Worm (Caenorhabditis elegans) whole organism, L4 larva: ENCODE results near the gene lelo-1.

Experiments used
- F10B5.3 ChIP-seq: sonication (generic microtip); optimal IDR thresholded peaks from 2 replicates; lab custom pipeline; 2016; ENCODE audit warnings: mild to moderate bottlenecking, missing genetic modification characterization, missing compliant biosample characterization
- F26F4.8 ChIP-seq: fragments of 200-800 bp; sonication (Bioruptor generic); conservative IDR thresholded peaks from 2 replicates; pipeline ENCODE4 v1.3.6; 2022; ENCODE audit warnings: missing genetic modification characterization, missing compliant biosample characterization
- F37D6.2 ChIP-seq: sonication (generic microtip); optimal IDR thresholded peaks from 2 replicates; lab custom pipeline; 2016; ENCODE audit warnings: mild to moderate bottlenecking, missing genetic modification characterization, missing compliant biosample characterization
- F44E2.7 ChIP-seq: fragments of 200-800 bp; sonication (Bioruptor generic); IDR thresholded peaks from 2 replicates; pipeline ENCODE4 v2.1.2; 2022; ENCODE audit warnings: missing genetic modification characterization, missing compliant biosample characterization
- R02D3.7 ChIP-seq: fragments of 150-350 bp; sonication (generic microtip); optimal IDR thresholded peaks from 3 replicates; lab custom pipeline; 2014; ENCODE audit warnings: missing biosample characterization, missing genetic modification characterization
- aha-1 ChIP-seq: fragments of 150-350 bp; peaks from one replicate; lab custom pipeline; 2014; ENCODE audit warnings: missing biosample characterization, missing genetic modification characterization
- aly-2 ChIP-seq: sonication (generic microtip); optimal IDR thresholded peaks from 2 replicates; lab custom pipeline; 2018; ENCODE audit warnings: missing biosample characterization, missing genetic modification characterization
- ama-1 ChIP-seq: fragments of 150-350 bp; optimal IDR thresholded peaks from 2 replicates; lab custom pipeline; 2014; ENCODE audit warnings: inconsistent platforms, mixed read lengths
- attf-4 ChIP-seq: sonication (generic microtip); optimal IDR thresholded peaks from 3 replicates; lab custom pipeline; 2017; ENCODE audit warnings: missing biosample characterization, missing genetic modification characterization
- ceh-44 ChIP-seq: fragments of 200-800 bp; sonication (Bioruptor generic); IDR thresholded peaks from 2 replicates; pipeline ENCODE4 v1.3.6; 2022; ENCODE audit warnings: missing genetic modification reagents, missing genetic modification characterization, missing compliant biosample characterization
- ceh-62 ChIP-seq: sonication (generic microtip); optimal IDR thresholded peaks from 2 replicates; lab custom pipeline; 2017; ENCODE audit warnings: missing biosample characterization, missing genetic modification characterization
- cey-2 ChIP-seq: sonication (generic microtip); optimal IDR thresholded peaks from 3 replicates; lab custom pipeline; 2017; ENCODE audit warnings: missing genetic modification characterization, mild to moderate bottlenecking, missing compliant biosample characterization, antibody characterized with exemption, borderline replicate concordance; ENCODE audit not compliant: insufficient read depth
- daf-19 ChIP-seq: fragments of 200-800 bp; sonication (Bioruptor generic); conservative IDR thresholded peaks from 2 replicates; pipeline ENCODE4 v1.3.6; 2022; ENCODE audit warnings: missing genetic modification characterization, missing compliant biosample characterization
- egl-43 ChIP-seq: fragments of 200-800 bp; sonication (Bioruptor generic); IDR thresholded peaks from 2 replicates; pipeline ENCODE4 v1.3.6; 2022; ENCODE audit warnings: missing genetic modification reagents, missing genetic modification characterization, missing compliant biosample characterization
- fkh-10 ChIP-seq: fragments of 150-350 bp; optimal IDR thresholded peaks from 2 replicates; lab custom pipeline; 2014; ENCODE audit warnings: missing biosample characterization, missing genetic modification reagents, missing genetic modification characterization
- hif-1 ChIP-seq, 2 experiments: sonication (generic microtip); optimal IDR thresholded peaks; 2 replicates each; lab custom pipeline; 2016 to 2017; ENCODE audit warnings: missing compliant biosample characterization in 2 of 2, missing genetic modification characterization in 2 of 2, missing genetic modification reagents in 2 of 2, missing genotype in 2 of 2, mild to moderate bottlenecking in 1 of 2
- hlh-11 ChIP-seq: fragments of 200-800 bp; sonication (Bioruptor generic); optimal IDR thresholded peaks from 2 replicates; lab custom pipeline; 2018; ENCODE audit warnings: mild to moderate bottlenecking, missing genetic modification characterization, missing compliant biosample characterization
- hlh-30 ChIP-seq: sonication (generic microtip); optimal IDR thresholded peaks from 2 replicates; lab custom pipeline; 2017; ENCODE audit warnings: antibody characterized with exemption, mild to moderate bottlenecking, missing genetic modification characterization, missing compliant biosample characterization; ENCODE audit not compliant: insufficient read depth
- hmg-1.1 ChIP-seq: fragments of 200-800 bp; sonication (Bioruptor generic); IDR thresholded peaks from 2 replicates; pipeline ENCODE4 v1.3.6; 2022; ENCODE audit warnings: missing genetic modification reagents, missing genetic modification characterization, missing compliant biosample characterization
- lin-15B ChIP-seq: fragments of 150-350 bp; sonication (generic microtip); optimal IDR thresholded peaks from 3 replicates; lab custom pipeline; 2014; ENCODE audit warnings: missing biosample characterization, missing genetic modification characterization
- lin-29 ChIP-seq: fragments of 200-800 bp; sonication (Bioruptor generic); IDR thresholded peaks from 2 replicates; pipeline ENCODE4 v1.3.6; 2022; ENCODE audit warnings: missing genetic modification reagents, missing genetic modification characterization, missing compliant biosample characterization
- madf-5 ChIP-seq, 2 experiments: fragments of 200-800 bp; sonication (Bioruptor generic); IDR thresholded peaks; 2 replicates each; pipeline ENCODE4 v1.3.6; 2022; ENCODE audit warnings: missing compliant biosample characterization in 2 of 2, missing genetic modification characterization in 2 of 2
- mep-1 ChIP-seq: fragments of 150-350 bp; sonication (generic microtip); optimal IDR thresholded peaks from 3 replicates; lab custom pipeline; 2014; ENCODE audit warnings: missing biosample characterization, missing genetic modification characterization
- nhr-111 ChIP-seq: fragments of 200-800 bp; sonication (Bioruptor generic); optimal IDR thresholded peaks from 2 replicates; lab custom pipeline; 2018; ENCODE audit warnings: mild to moderate bottlenecking, missing genetic modification characterization, missing compliant biosample characterization
- nhr-42 ChIP-seq: fragments of 200-800 bp; sonication (Bioruptor generic); IDR thresholded peaks from 2 replicates; pipeline ENCODE4 v1.3.6; 2022; ENCODE audit warnings: missing genetic modification characterization, missing compliant biosample characterization
- nhr-48 ChIP-seq: sonication (generic microtip); optimal IDR thresholded peaks from 2 replicates; lab custom pipeline; 2016; ENCODE audit warnings: mild to moderate bottlenecking, missing genetic modification characterization, missing compliant biosample characterization
- rbr-2 ChIP-seq: sonication (generic microtip); optimal IDR thresholded peaks from 2 replicates; lab custom pipeline; 2016; ENCODE audit warnings: missing genotype, missing genetic modification characterization, missing compliant biosample characterization
- sdz-12 ChIP-seq: fragments of 200-800 bp; sonication (Bioruptor generic); optimal IDR thresholded peaks from 2 replicates; lab custom pipeline; 2018; ENCODE audit warnings: mild to moderate bottlenecking, missing genetic modification characterization, missing compliant biosample characterization
- skn-1 ChIP-seq: fragments of 150-350 bp; optimal IDR thresholded peaks from 2 replicates; lab custom pipeline; 2014; ENCODE audit warnings: missing biosample characterization, missing genetic modification characterization
- unc-130 ChIP-seq: sonication (generic microtip); optimal IDR thresholded peaks from 2 replicates; lab custom pipeline; 2016; ENCODE audit warnings: missing genetic modification reagents, missing genetic modification characterization, missing compliant biosample characterization
- unc-39 ChIP-seq: sonication (generic microtip); optimal IDR thresholded peaks from 2 replicates; lab custom pipeline; 2017; ENCODE audit warnings: missing biosample characterization, missing genetic modification characterization
- zag-1 ChIP-seq: fragments of 150-350 bp; optimal IDR thresholded peaks from 2 replicates; lab custom pipeline; 2014; ENCODE audit warnings: missing biosample characterization, missing genetic modification characterization
- zip-2 ChIP-seq: fragments of 150-350 bp; optimal IDR thresholded peaks from 2 replicates; lab custom pipeline; 2014; ENCODE audit warnings: missing biosample characterization, missing genetic modification characterization
- ztf-7 ChIP-seq: fragments of 150-350 bp; optimal IDR thresholded peaks from 2 replicates; lab custom pipeline; 2014; ENCODE audit warnings: missing biosample characterization, missing genetic modification characterization

The lelo-1 gene

DNA sequence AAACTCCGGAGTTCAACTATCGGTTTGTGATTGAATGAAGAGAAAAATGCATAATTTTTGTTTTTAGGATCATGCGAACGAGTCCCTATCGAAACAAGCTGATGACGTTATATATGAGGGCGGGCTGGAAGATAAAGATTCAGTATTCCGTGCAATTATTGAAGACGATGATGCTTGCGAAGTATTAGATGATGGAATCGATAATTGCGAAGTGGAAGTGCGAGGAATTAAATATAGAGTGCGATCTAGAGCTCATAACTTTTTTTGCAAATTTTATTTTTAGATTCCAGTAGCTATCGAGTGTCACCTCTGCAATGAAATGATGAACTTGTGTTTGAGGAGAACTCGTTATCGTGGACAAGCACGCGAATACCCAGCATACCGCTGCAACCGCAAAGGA, 47.1 kb upstream of the lelo-1 start:
- TF ChIP-seq hlh-30, result no peak
- no peak for TF ChIP-seq nhr-42 (GFP tag; lab: Robert Waterston, UW)
- TF ChIP-seq mep-1 (tag; lab: Kevin White, UChicago), result no peak
- TF ChIP-seq egl-43 (GFP tag; lab: Robert Waterston, UW), result no peak
- TF ChIP-seq ceh-44, result no peak
- TF ChIP-seq zag-1, result no peak
- no peak for TF ChIP-seq F37D6.2 (tag; lab: Kevin White, UChicago)
- TF ChIP-seq lin-29 (GFP tag; lab: Robert Waterston, UW), result no peak
- no peak for TF ChIP-seq unc-130 (GFP tag; lab: Kevin White, UChicago)
- no peak for TF ChIP-seq daf-19 (GFP tag; lab: Robert Waterston, UW)
- TF ChIP-seq, all 104 proteins: peak for 0

DNA sequence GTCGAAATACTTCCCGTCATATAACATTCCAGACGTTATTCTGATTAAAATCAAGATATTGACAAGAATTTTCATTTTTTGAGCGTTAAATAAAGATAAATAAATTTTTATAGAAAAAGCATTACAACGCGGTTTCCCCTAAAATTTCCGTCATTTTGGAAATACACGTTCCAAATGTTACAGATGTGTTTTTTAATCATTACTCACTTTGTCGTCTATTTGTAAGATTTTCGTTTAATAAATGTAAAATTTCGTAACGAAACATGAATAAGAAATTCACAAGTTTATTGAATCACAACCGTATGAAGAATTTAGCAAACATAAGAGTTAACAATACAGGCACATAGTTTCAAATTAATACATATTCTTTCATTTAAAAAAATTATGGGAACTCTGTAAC, 43.2 kb upstream of the lelo-1 start, which contains the start of gene C30B5.17:
Gene C30B5.17, minus strand, starts transcription at position 101 of the 400 bp plus-strand sequence.
- no peak for TF ChIP-seq skn-1 (tag; lab: Kevin White, UChicago)
- no peak for TF ChIP-seq nhr-111
- TF ChIP-seq zip-2 (tag; lab: Kevin White, UChicago), result no peak
- TF ChIP-seq, all 104 proteins: peak for 0

DNA sequence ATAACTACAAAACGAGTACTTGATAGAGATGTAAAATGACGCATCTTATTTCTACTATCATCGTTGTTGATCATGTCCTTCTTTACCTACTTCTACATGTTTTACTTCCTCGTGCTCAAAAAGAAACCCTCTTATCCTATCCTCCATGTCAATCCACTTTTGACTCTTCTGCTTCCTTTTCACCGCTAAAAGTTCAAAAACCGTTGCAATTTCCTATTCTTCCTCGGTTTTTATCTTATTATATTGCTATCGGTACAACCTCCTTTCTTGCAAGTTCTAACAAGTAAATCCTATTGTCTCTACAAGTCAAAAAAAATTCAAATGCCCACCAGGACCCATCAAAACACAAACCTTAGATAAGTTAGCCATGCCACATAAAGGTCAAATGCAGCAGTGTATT, 38.9 kb upstream of the lelo-1 start:
- TF ChIP-seq hmg-1.1 (no peak), fkh-10 (GFP tag; lab: Kevin White, UChicago) (peak; percentile 51), cey-2 (tag; lab: Kevin White, UChicago) (no peak)

DNA sequence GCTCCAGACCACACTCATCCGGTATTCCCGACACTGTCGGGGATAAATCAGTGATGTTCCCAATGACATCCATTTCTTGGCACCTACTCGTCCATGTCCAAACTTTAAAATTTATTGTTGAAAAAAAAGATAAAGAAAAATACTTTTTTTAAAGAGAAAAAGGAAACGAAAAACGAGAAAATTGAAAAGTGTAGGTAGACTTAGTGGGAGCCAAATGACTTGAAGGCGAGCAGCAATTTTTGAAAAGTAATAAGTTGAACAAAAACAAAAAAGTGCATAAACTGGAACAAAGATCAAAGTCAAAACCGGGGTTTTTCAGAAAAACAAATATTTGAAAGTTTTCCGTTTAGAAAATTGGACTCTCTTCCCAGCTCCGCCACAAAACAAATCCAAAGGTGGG, 38.0 kb upstream of the lelo-1 start, which contains the start of gene daf-37:
Gene daf-37, minus strand, starts transcription at position 101 of the 400 bp plus-strand sequence.
- no peak for TF ChIP-seq nhr-42 (GFP tag; lab: Robert Waterston, UW)
- TF ChIP-seq ama-1 (lab: Kevin White, UChicago), result no peak
- TF ChIP-seq aha-1 (tag; lab: Kevin White, UChicago), result peak; percentile 44
- no peak for TF ChIP-seq rbr-2 (tag; lab: Kevin White, UChicago)
- TF ChIP-seq attf-4 (tag; lab: Kevin White, UChicago), result no peak
- TF ChIP-seq sdz-12 (GFP tag; lab: Kevin White, UChicago), result no peak

DNA sequence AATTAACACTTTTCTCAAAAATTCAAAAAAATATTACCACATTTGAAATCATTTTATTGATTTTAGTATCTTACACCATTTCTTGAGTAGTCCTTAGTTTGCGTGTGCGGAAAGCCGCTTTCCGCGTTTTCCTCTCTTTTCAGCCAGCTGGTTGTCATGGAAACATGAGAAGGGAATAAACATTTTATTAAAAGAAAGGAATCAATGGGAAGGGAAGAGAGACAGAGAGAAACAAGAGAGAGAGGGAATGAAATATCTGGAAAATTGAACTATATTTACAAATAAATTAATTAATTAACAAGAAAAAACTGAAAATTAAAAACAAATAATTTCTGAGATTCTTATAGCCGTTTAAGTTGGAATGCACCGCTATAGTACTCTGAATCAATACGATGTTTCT, 26.8 kb upstream of the lelo-1 start, which contains the start of gene mks-2:
Gene mks-2, minus strand, starts transcription at position 101 of the 400 bp plus-strand sequence.
- no peak for TF ChIP-seq aly-2 (tag; lab: Kevin White, UChicago)
- no peak for TF ChIP-seq hif-1 (tag; optimal IDR thresholded peaks at IDR 0.05; lab: Kevin White, UChicago)
- TF ChIP-seq madf-5 (GFP tag; IDR thresholded peaks at IDR 0.05; lab: Robert Waterston, UW), result no peak
- no peak for TF ChIP-seq ztf-7 (tag; lab: Kevin White, UChicago)
- no peak for TF ChIP-seq zip-2 (tag; lab: Kevin White, UChicago)
- TF ChIP-seq R02D3.7 (tag; lab: Kevin White, UChicago), result no peak
- no peak for TF ChIP-seq rbr-2 (tag; lab: Kevin White, UChicago)
- no peak for TF ChIP-seq lin-15B
- no peak for TF ChIP-seq F26F4.8 (GFP tag; lab: Robert Waterston, UW)
- TF ChIP-seq ceh-62 (tag; lab: Kevin White, UChicago), result no peak
- no peak for TF ChIP-seq unc-39
- TF ChIP-seq F44E2.7 (GFP tag; lab: Robert Waterston, UW), result no peak
- TF ChIP-seq F10B5.3 (tag; lab: Kevin White, UChicago), result no peak
- no peak for TF ChIP-seq hlh-11 (tag; lab: Kevin White, UChicago)
- TF ChIP-seq nhr-48, result no peak
- TF ChIP-seq, all 104 proteins: peak for 0
